Worm (Caenorhabditis elegans): Measurements from ENCODE around the gene cld-1.

DNA sequence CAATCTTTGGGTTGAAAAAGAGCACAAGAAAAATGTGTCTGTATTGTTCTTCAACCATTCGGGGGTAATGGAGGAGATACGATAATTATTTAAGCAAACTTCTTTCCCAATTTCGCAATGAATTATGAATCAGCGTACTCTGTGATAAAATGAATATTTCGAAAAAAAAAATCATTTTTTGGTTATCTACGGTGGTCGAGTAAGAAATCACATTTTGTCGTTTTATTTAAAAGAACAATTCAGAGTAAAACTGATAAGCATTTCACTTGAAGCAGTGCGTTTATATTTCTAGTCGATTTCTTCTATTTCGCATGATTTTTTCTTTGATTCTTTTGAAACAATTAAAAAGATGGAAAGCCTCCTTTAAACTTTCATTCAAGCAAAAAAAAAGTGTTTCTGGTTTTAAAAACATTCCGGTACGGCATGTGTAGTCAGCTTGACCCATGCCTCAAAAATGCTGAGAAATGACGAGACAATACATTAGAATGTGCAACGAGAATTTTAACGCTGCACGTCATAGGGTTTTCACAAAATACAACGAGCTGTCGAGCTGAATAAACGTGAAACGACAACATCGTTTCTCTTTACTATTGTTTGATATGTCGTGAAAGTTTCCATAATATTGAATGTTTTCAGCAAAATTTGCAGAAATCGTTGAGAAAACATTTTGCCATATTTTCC lies 33.5 kb downstream of the cld-1 start, which contains the start of gene K08D8.2:
- TF ChIP-seq ama-1 (optimal IDR thresholded peaks at IDR 0.05): no peak
- TF ChIP-seq fkh-6 (tag; optimal IDR thresholded peaks at IDR 0.05): no peak
- no peak for TF ChIP-seq ceh-2 (tag; optimal IDR thresholded peaks at IDR 0.05)
- no peak for TF ChIP-seq dmd-4 (tag; optimal IDR thresholded peaks at IDR 0.05; ENCODE audit: borderline replicate concordance)
- TF ChIP-seq madf-2 (tag; optimal IDR thresholded peaks at IDR 0.05): no peak
- TF ChIP-seq ceh-14 (tag; optimal IDR thresholded peaks at IDR 0.05): no peak
- TF ChIP-seq pqm-1 (tag; optimal IDR thresholded peaks at IDR 0.05): no peak
- TF ChIP-seq C08G9.2 (tag; optimal IDR thresholded peaks at IDR 0.05): no peak
- TF ChIP-seq tbx-2 (tag; optimal IDR thresholded peaks at IDR 0.05): no peak
- no peak for TF ChIP-seq unc-55 (GFP tag; optimal IDR thresholded peaks at IDR 0.05)
- no peak for TF ChIP-seq T23F11.4 (GFP tag; optimal IDR thresholded peaks at IDR 0.05)
- TF ChIP-seq ceh-22 (tag; optimal IDR thresholded peaks at IDR 0.05): no peak
- no peak for TF ChIP-seq lim-6 (tag; optimal IDR thresholded peaks at IDR 0.05)
- no peak for TF ChIP-seq ceh-6 (GFP tag; optimal IDR thresholded peaks at IDR 0.05)

Measured in whole organism, late embryonic.